Worm (Caenorhabditis elegans) whole organism, dauer: Measurements from ENCODE around the gene perm-2.

Source experiments
- unc-62 ChIP-seq: sonication (generic microtip); optimal IDR thresholded peaks from 2 replicates; lab custom pipeline; 2017; ENCODE audit warnings: missing biosample characterization, missing genetic modification reagents, missing genetic modification characterization

Gene perm-2

ce11 chrIV:1126490-1126889 lies at the start of gene perm-2:
TSS of gene perm-2 (plus strand) at chrIV:1126790.
- no peak for TF ChIP-seq unc-62 (GFP tag; lab: Kevin White, UChicago)

- TF ChIP-seq unc-62 (GFP tag; lab: Kevin White, UChicago), result no peak
These were observed 39.7 kb upstream of the perm-2 start, which contains the start of gene csn-4 for ce11 chrIV:1086913-1087312. TSS of gene csn-4 (minus strand) at chrIV:1087013.

ce11 chrIV:1093870-1094564 lies 32.6 kb upstream of the perm-2 start, which contains the start of the genes cct-8 and Y55F3AR.2:
TSS of gene cct-8 (minus strand) at chrIV:1093920.
TSS of gene Y55F3AR.2 (plus strand) at chrIV:1094541.
- no peak for TF ChIP-seq unc-62 (GFP tag; lab: Kevin White, UChicago)

- TF ChIP-seq unc-62 (GFP tag; lab: Kevin White, UChicago), result no peak
These were observed 30.4 kb upstream of the perm-2 start for ce11 chrIV:1096154-1096553.

- TF ChIP-seq unc-62 (GFP tag; lab: Kevin White, UChicago), result no peak
These were observed 29.4 kb upstream of the perm-2 start, which contains the start of gene cox-18 for ce11 chrIV:1097153-1097552. TSS of gene cox-18 (plus strand) at chrIV:1097453.

- no peak for TF ChIP-seq unc-62 (GFP tag; lab: Kevin White, UChicago)
These were observed 22.1 kb upstream of the perm-2 start, which contains the start of the genes C44B12.9 and C44B12.3 for ce11 chrIV:1104518-1104917. TSS of gene C44B12.9 (minus strand) at chrIV:1104618. TSS of gene C44B12.3 (plus strand) at chrIV:1104766.

ce11 chrIV:1105104-1105503 lies 21.5 kb upstream of the perm-2 start:
- TF ChIP-seq unc-62 (GFP tag; lab: Kevin White, UChicago), result no peak

ce11 chrIV:1105999-1106398 lies 20.6 kb upstream of the perm-2 start:
- no peak for TF ChIP-seq unc-62 (GFP tag; lab: Kevin White, UChicago)

- no peak for TF ChIP-seq unc-62 (GFP tag; lab: Kevin White, UChicago)
These were observed 19.4 kb upstream of the perm-2 start, which contains the start of gene ost-1 for ce11 chrIV:1107190-1107589. TSS of gene ost-1 (plus strand) at chrIV:1107396.

- TF ChIP-seq unc-62 (GFP tag; lab: Kevin White, UChicago), result no peak
These were observed 18.6 kb upstream of the perm-2 start for ce11 chrIV:1108030-1108429.

ce11 chrIV:1110999-1111398 lies 15.6 kb upstream of the perm-2 start:
- no peak for TF ChIP-seq unc-62 (GFP tag; lab: Kevin White, UChicago)

ce11 chrIV:1113638-1114037 lies 13.0 kb upstream of the perm-2 start, which contains the start of gene srx-14:
TSS of gene srx-14 (minus strand) at chrIV:1113738.
- TF ChIP-seq unc-62 (GFP tag; lab: Kevin White, UChicago), result no peak

ce11 chrIV:1118566-1118965 lies 8.0 kb upstream of the perm-2 start, which contains the start of gene srx-13:
TSS of gene srx-13 (minus strand) at chrIV:1118666.
- TF ChIP-seq unc-62 (GFP tag; lab: Kevin White, UChicago), result no peak

- TF ChIP-seq unc-62 (GFP tag; lab: Kevin White, UChicago), result no peak
These were observed 5.7 kb upstream of the perm-2 start for ce11 chrIV:1120865-1121264.

ce11 chrIV:1121511-1121910 lies 5.1 kb upstream of the perm-2 start:
- no peak for TF ChIP-seq unc-62 (GFP tag; lab: Kevin White, UChicago)

ce11 chrIV:1123357-1123756 lies 3.2 kb upstream of the perm-2 start:
- no peak for TF ChIP-seq unc-62 (GFP tag; lab: Kevin White, UChicago)

- TF ChIP-seq unc-62 (GFP tag; lab: Kevin White, UChicago), result no peak
These were observed 1.8 kb upstream of the perm-2 start, which contains the start of gene perm-4 for ce11 chrIV:1124741-1125140. TSS of gene perm-4 (minus strand) at chrIV:1125107.
